Fruit fly (Drosophila melanogaster) whole organism, embryonic: ENCODE results near the gene CG31223.

Experiments
- Abd-B ChIP-seq: fragments of 200-800 bp; sonication (Bioruptor generic); optimal IDR thresholded peaks from 2 replicates; lab custom pipeline; 2018; ENCODE audit warnings: missing biosample characterization, mild to moderate bottlenecking, missing genetic modification characterization, moderate library complexity
- Asciz ChIP-seq: fragments of 200-800 bp; sonication (Bioruptor generic); optimal IDR thresholded peaks from 2 replicates; lab custom pipeline; 2017; ENCODE audit warnings: missing biosample characterization, mild to moderate bottlenecking, missing genetic modification characterization, missing genetic modification reagents
- BEAF-32 ChIP-seq: fragments of 200-800 bp; sonication (Bioruptor generic); optimal IDR thresholded peaks from 3 replicates; lab custom pipeline; 2017; ENCODE audit warnings: missing biosample characterization, missing genetic modification characterization, mild to moderate bottlenecking, moderate library complexity, missing genetic modification reagents
- CG10267 ChIP-seq: fragments of 200-800 bp; sonication (Bioruptor generic); optimal IDR thresholded peaks from 2 replicates; lab custom pipeline; 2018; ENCODE audit warnings: missing biosample characterization, mild to moderate bottlenecking, missing genetic modification characterization, moderate library complexity
- CG10321 ChIP-seq: fragments of 200-800 bp; sonication (Bioruptor generic); IDR thresholded peaks from 2 replicates; pipeline ENCODE4 v1.3.6; 2022; ENCODE audit warnings: missing biosample characterization, missing genetic modification characterization
- CG10979 ChIP-seq: fragments of 200-800 bp; sonication (Bioruptor generic); optimal IDR thresholded peaks from 2 replicates; lab custom pipeline; 2018; ENCODE audit warnings: missing biosample characterization, mild to moderate bottlenecking, missing genetic modification characterization, moderate library complexity
- CG11695 ChIP-seq: fragments of 200-800 bp; sonication (Bioruptor generic); IDR thresholded peaks from 3 replicates; pipeline ENCODE4 v1.3.6; 2022; ENCODE audit warnings: missing biosample characterization, missing genetic modification characterization
- CG13424 ChIP-seq: fragments of 200-800 bp; sonication (Bioruptor generic); optimal IDR thresholded peaks from 2 replicates; lab custom pipeline; 2019; ENCODE audit warnings: missing biosample characterization, mild to moderate bottlenecking, missing genetic modification characterization, moderate library complexity
- CG15479 ChIP-seq: fragments of 200-800 bp; sonication (Bioruptor generic); optimal IDR thresholded peaks from 3 replicates; lab custom pipeline; 2019; ENCODE audit warnings: missing biosample characterization, mild to moderate bottlenecking, missing genetic modification characterization, moderate library complexity
- CG17568 ChIP-seq: fragments of 200-800 bp; sonication (Bioruptor generic); optimal IDR thresholded peaks from 2 replicates; lab custom pipeline; 2018; ENCODE audit warnings: missing biosample characterization, mild to moderate bottlenecking, missing genetic modification characterization, moderate library complexity
- CG18262 ChIP-seq: fragments of 200-800 bp; optimal IDR thresholded peaks from 3 replicates; lab custom pipeline; 2019; ENCODE audit warnings: missing biosample characterization, mild to moderate bottlenecking, missing genetic modification characterization, moderate library complexity
- CG1832 ChIP-seq: fragments of 200-800 bp; sonication (Bioruptor generic); optimal IDR thresholded peaks from 2 replicates; lab custom pipeline; 2017; ENCODE audit warnings: missing biosample characterization, mild to moderate bottlenecking, missing genetic modification characterization, inconsistent platforms
- CG2129 ChIP-seq: fragments of 200-800 bp; sonication (Bioruptor generic); IDR thresholded peaks from 2 replicates; pipeline ENCODE4 v1.3.6; 2022; ENCODE audit warnings: missing biosample characterization, missing genetic modification characterization; ENCODE audit not compliant: partially characterized antibody
- CG3281 ChIP-seq: fragments of 200-800 bp; sonication (Bioruptor generic); optimal IDR thresholded peaks from 3 replicates; lab custom pipeline; 2017; ENCODE audit warnings: missing biosample characterization, mild to moderate bottlenecking, missing genetic modification characterization
- CG34376 ChIP-seq: fragments of 200-800 bp; sonication (Bioruptor generic); optimal IDR thresholded peaks from 2 replicates; lab custom pipeline; 2018; ENCODE audit warnings: missing biosample characterization, mild to moderate bottlenecking, missing genetic modification characterization
- CG6654 ChIP-seq: fragments of 200-800 bp; sonication (Bioruptor generic); optimal IDR thresholded peaks from 2 replicates; lab custom pipeline; 2017; ENCODE audit warnings: missing biosample characterization, mild to moderate bottlenecking, missing genetic modification characterization
- CG8281 ChIP-seq: fragments of 200-800 bp; sonication (Bioruptor generic); optimal IDR thresholded peaks from 2 replicates; lab custom pipeline; 2018; ENCODE audit warnings: missing biosample characterization, mild to moderate bottlenecking, missing genetic modification characterization, moderate library complexity
- CoRest ChIP-seq: fragments of 200-800 bp; sonication (Bioruptor generic); optimal IDR thresholded peaks from 3 replicates; lab custom pipeline; 2018; ENCODE audit warnings: missing biosample characterization, mild to moderate bottlenecking, missing genetic modification characterization, moderate library complexity
- Deaf1 ChIP-seq: fragments of 200-800 bp; optimal IDR thresholded peaks from 3 replicates; lab custom pipeline; 2019; ENCODE audit warnings: missing biosample characterization, mild to moderate bottlenecking, missing genetic modification characterization, moderate library complexity
- Doc2 ChIP-seq: fragments of 200-800 bp; sonication (Bioruptor generic); IDR thresholded peaks from 2 replicates; pipeline ENCODE4 v1.3.6; 2022; ENCODE audit warnings: missing biosample characterization, missing genetic modification characterization
- Dp ChIP-seq: fragments of 200-800 bp; sonication (Bioruptor generic); optimal IDR thresholded peaks from 2 replicates; lab custom pipeline; 2018; ENCODE audit warnings: missing biosample characterization, mild to moderate bottlenecking, missing genetic modification characterization, moderate library complexity
- Eip74EF ChIP-seq, 2 experiments: fragments of 200-800 bp in 1 of 2; fragments of >200 bp in 1 of 2; sonication (Bioruptor generic) in 1 of 2; optimal IDR thresholded peaks; 2 replicates each; lab custom pipeline; 2017 to 2019; ENCODE audit warnings: missing biosample characterization in 2 of 2, missing genetic modification characterization in 2 of 2, mild to moderate bottlenecking in 1 of 2, moderate library complexity in 1 of 2
- Ets97D ChIP-seq: fragments of 200-800 bp; sonication (Bioruptor generic); optimal IDR thresholded peaks from 3 replicates; lab custom pipeline; 2016; ENCODE audit warnings: missing biosample characterization, missing genetic modification characterization
- Gsc ChIP-seq: fragments of 200-800 bp; sonication (Bioruptor generic); IDR thresholded peaks from 2 replicates; pipeline ENCODE4 v1.3.6; 2022; ENCODE audit warnings: missing biosample characterization, missing genetic modification characterization
- Jarid2 ChIP-seq: fragments of 200-800 bp; sonication (Bioruptor generic); optimal IDR thresholded peaks from 3 replicates; lab custom pipeline; 2017; ENCODE audit warnings: mild to moderate bottlenecking, missing biosample characterization, missing genetic modification reagents, missing genetic modification characterization
- Mes4 ChIP-seq: fragments of 200-800 bp; sonication (Bioruptor generic); optimal IDR thresholded peaks from 2 replicates; lab custom pipeline; 2016; ENCODE audit warnings: missing biosample characterization, missing genetic modification characterization
- NFAT ChIP-seq: fragments of 200-800 bp; sonication (Bioruptor generic); IDR thresholded peaks from 2 replicates; pipeline ENCODE4 v1.3.6; 2022; ENCODE audit warnings: missing biosample characterization, missing genetic modification characterization
- Rx ChIP-seq: fragments of 200-800 bp; sonication (Bioruptor generic); IDR thresholded peaks from 2 replicates; pipeline ENCODE4 v1.3.6; 2022; ENCODE audit warnings: missing biosample characterization, missing genetic modification characterization
- Spps ChIP-seq: fragments of 200-800 bp; sonication (Bioruptor generic); optimal IDR thresholded peaks from 2 replicates; lab custom pipeline; 2018; ENCODE audit warnings: missing biosample characterization, mild to moderate bottlenecking, missing genetic modification characterization
- Sry-δ ChIP-seq: fragments of 200-800 bp; sonication (Bioruptor generic); optimal IDR thresholded peaks from 2 replicates; lab custom pipeline; 2016; ENCODE audit warnings: missing biosample characterization, missing genetic modification characterization
- Usf ChIP-seq: fragments of 200-800 bp; sonication (Bioruptor generic); optimal IDR thresholded peaks from 2 replicates; lab custom pipeline; 2017; ENCODE audit warnings: missing genotype, missing biosample characterization, missing genetic modification characterization
- ab ChIP-seq: fragments of 200-800 bp; sonication (Bioruptor generic); optimal IDR thresholded peaks from 2 replicates; lab custom pipeline; 2016; ENCODE audit warnings: missing biosample characterization, missing genetic modification characterization
- ac ChIP-seq: fragments of 200-800 bp; sonication (Bioruptor generic); optimal IDR thresholded peaks from 3 replicates; lab custom pipeline; 2017; ENCODE audit warnings: missing biosample characterization, mild to moderate bottlenecking, missing genetic modification characterization
- bsh ChIP-seq, 2 experiments: fragments of 200-800 bp; sonication (Bioruptor generic); optimal IDR thresholded peaks; 2 replicates each; lab custom pipeline; 2017 to 2018; ENCODE audit warnings: mild to moderate bottlenecking in 2 of 2, missing biosample characterization in 2 of 2, missing genetic modification characterization in 2 of 2, moderate library complexity in 1 of 2
- ci ChIP-seq: fragments of 200-800 bp; sonication (Bioruptor generic); IDR thresholded peaks from 3 replicates; pipeline ENCODE4 v1.3.6; 2022; ENCODE audit warnings: missing biosample characterization, missing genetic modification characterization
- crc ChIP-seq: fragments of 200-800 bp; sonication (Bioruptor generic); optimal IDR thresholded peaks from 2 replicates; lab custom pipeline; 2016; ENCODE audit warnings: missing biosample characterization, missing genetic modification characterization
- dysf ChIP-seq: fragments of 200-800 bp; sonication (Bioruptor generic); IDR thresholded peaks from 3 replicates; pipeline ENCODE4 v1.3.6; 2022; ENCODE audit warnings: missing biosample characterization, missing genetic modification characterization
- her ChIP-seq: fragments of 200-800 bp; sonication (Bioruptor generic); optimal IDR thresholded peaks from 2 replicates; lab custom pipeline; 2016; ENCODE audit warnings: missing biosample characterization, missing genetic modification characterization
- lab ChIP-seq: fragments of 200-800 bp; sonication (Bioruptor generic); optimal IDR thresholded peaks from 3 replicates; lab custom pipeline; 2017; ENCODE audit warnings: missing biosample characterization, missing genetic modification characterization, mild to moderate bottlenecking, moderate library complexity, missing genetic modification reagents
- lilli ChIP-seq: fragments of 200-800 bp; sonication (Bioruptor generic); optimal IDR thresholded peaks from 3 replicates; lab custom pipeline; 2016; ENCODE audit warnings: missing biosample characterization, missing genetic modification characterization
- nau ChIP-seq: fragments of 200-800 bp; sonication (Bioruptor generic); optimal IDR thresholded peaks from 3 replicates; lab custom pipeline; 2017; ENCODE audit warnings: missing biosample characterization, mild to moderate bottlenecking, missing genetic modification characterization, missing genetic modification reagents
- peb ChIP-seq: fragments of 200-800 bp; sonication (Bioruptor generic); IDR thresholded peaks from 2 replicates; pipeline ENCODE4 v1.3.6; 2022; ENCODE audit warnings: missing biosample characterization, missing genetic modification characterization
- prd ChIP-seq, 3 experiments: fragments of >200 bp in 2 of 3; fragments of 200-800 bp in 1 of 3; sonication (Bioruptor generic) in 1 of 3; optimal IDR thresholded peaks in 2 of 3; IDR thresholded peaks in 1 of 3; 2 replicates in 2 of 3; 3 replicates in 1 of 3; pipeline versions ENCODE4 v1.3.6 to Lab custom; 2017 to 2022; ENCODE audit warnings: missing biosample characterization in 1 of 3, missing genetic modification characterization in 1 of 3
- sim ChIP-seq: fragments of 200-800 bp; sonication (Bioruptor generic); IDR thresholded peaks from 2 replicates; pipeline ENCODE4 v1.3.6; 2022; ENCODE audit warnings: missing biosample characterization, missing genetic modification characterization
- sqz ChIP-seq: fragments of 200-800 bp; sonication (Bioruptor generic); optimal IDR thresholded peaks from 3 replicates; lab custom pipeline; 2018; ENCODE audit warnings: missing biosample characterization, mild to moderate bottlenecking, missing genetic modification characterization
- stwl ChIP-seq: fragments of 200-800 bp; sonication (Bioruptor generic); optimal IDR thresholded peaks from 3 replicates; lab custom pipeline; 2018; ENCODE audit warnings: missing biosample characterization, mild to moderate bottlenecking, missing genetic modification characterization, moderate library complexity
- tgo ChIP-seq: fragments of 200-800 bp; sonication (Bioruptor generic); IDR thresholded peaks from 3 replicates; pipeline ENCODE4 v1.3.6; 2022; ENCODE audit warnings: missing biosample characterization, missing genetic modification characterization

Gene CG31223

DNA sequence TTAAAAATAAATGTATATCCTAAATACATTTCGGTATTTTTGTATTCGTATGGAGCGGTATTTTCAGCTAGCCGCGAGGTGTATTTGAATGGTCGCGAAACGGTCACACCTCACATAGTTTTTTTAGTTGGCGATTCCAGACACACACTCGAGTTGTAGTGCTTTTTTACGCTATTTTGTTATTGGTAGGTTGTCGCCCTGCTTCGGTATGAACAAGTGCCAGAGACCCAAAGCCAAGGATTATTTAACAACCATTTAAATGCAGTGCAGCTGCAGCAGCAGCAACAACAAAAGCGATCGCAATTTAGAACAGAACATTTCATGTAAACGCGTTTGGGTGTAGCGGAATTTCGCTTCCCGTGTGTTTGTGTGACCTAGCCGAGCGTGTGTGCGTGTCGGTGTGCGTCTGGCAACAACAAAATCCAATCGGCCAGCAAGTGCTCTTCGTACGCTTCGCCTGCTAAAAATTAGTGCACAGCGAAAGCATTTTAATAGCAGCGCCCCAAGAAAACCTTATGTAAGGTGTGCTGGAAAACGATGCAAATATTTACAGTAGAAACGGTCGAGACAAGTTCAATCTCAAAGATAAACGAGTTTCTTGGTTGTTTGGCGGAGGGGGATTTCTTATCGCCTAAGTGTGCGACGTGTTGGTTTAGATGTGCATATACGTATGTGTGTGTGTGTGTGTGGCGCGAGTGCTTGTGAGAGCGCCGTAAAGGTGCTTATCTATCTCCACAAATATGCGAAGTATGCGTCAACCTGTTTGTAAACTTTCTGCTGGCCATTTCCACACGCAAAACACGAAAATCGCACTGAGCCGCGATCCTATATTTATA lies 2.0 kb downstream of the CG31223 start, which contains the start of gene Synd:
Synd (plus strand) TSS at position 111 of the 836 bp plus-strand sequence.
- TF ChIP-seq NFAT (GFP tag; lab: Robert Waterston, UW) = no peak; the same call in 1 of the 2 replicates
- TF ChIP-seq CG10267 (tag; lab: Kevin White, UChicago) = peak; percentile 32
- no peak for TF ChIP-seq CG6654 (GFP tag; lab: Kevin White, UChicago)
- no peak for TF ChIP-seq Spps (tag; lab: Kevin White, UChicago)
- TF ChIP-seq Sry-δ (GFP tag; lab: Kevin White, UChicago) = peak; percentile 1
- TF ChIP-seq stwl (tag; lab: Kevin White, UChicago) = peak; percentile 40
- TF ChIP-seq lilli (GFP tag; lab: Kevin White, UChicago) = peak; percentile 18
- TF ChIP-seq Doc2 (GFP tag; lab: Robert Waterston, UW) = no peak
- TF ChIP-seq Usf (GFP tag; lab: Kevin White, UChicago) = no peak
- peak; percentile 49 for TF ChIP-seq lab
- no peak for TF ChIP-seq CoRest
- TF ChIP-seq nau (GFP tag; lab: Kevin White, UChicago) = peak; percentile 1
- TF ChIP-seq CG34376 (GFP tag; lab: Kevin White, UChicago) = peak; percentile 82
- TF ChIP-seq Deaf1 (tag; lab: Kevin White, UChicago) = peak; percentile 68
- TF ChIP-seq CG1832 (GFP tag; lab: Kevin White, UChicago) = no peak
- TF ChIP-seq CG10321 (GFP tag; lab: Robert Waterston, UW) = no peak
- TF ChIP-seq Gsc = no peak
- peak; percentile 31 for TF ChIP-seq Dp (GFP tag; lab: Kevin White, UChicago)
- no peak for TF ChIP-seq peb (GFP tag; lab: Robert Waterston, UW)
- peak; percentile 2 for TF ChIP-seq Ets97D (GFP tag; lab: Kevin White, UChicago)
- peak; percentile 83 for TF ChIP-seq Jarid2 (GFP tag; lab: Kevin White, UChicago)
- peak; percentile 6 for TF ChIP-seq CG10979 (tag; lab: Kevin White, UChicago)
- no peak for TF ChIP-seq Asciz (GFP tag; lab: Kevin White, UChicago)
- no peak for TF ChIP-seq crc (GFP tag; lab: Kevin White, UChicago)
- no peak for TF ChIP-seq tgo (GFP tag; lab: Robert Waterston, UW)
- no peak for TF ChIP-seq Mes4 (GFP tag; lab: Kevin White, UChicago)
- peak; percentile 26 for TF ChIP-seq CG15479
- no peak for TF ChIP-seq ac (GFP tag; lab: Kevin White, UChicago)
- TF ChIP-seq CG18262 (tag; lab: Kevin White, UChicago) = peak; percentile 10
- TF ChIP-seq CG8281 (tag; lab: Kevin White, UChicago) = no peak
- 0 out of 3 replicates have a peak, but pooled peaks have one; percentile 31 for TF ChIP-seq CG11695 (GFP tag; lab: Robert Waterston, UW)
- no peak for TF ChIP-seq sim (GFP tag; lab: Robert Waterston, UW)
- TF ChIP-seq prd (optimal IDR thresholded peaks at IDR 0.05; lab: Kevin White, UChicago) = no peak
- no peak for TF ChIP-seq prd (GFP tag; IDR thresholded peaks at IDR 0.05; lab: Robert Waterston, UW)
- TF ChIP-seq CG3281 (GFP tag; lab: Kevin White, UChicago) = peak; percentile 34
- TF ChIP-seq her (GFP tag; lab: Kevin White, UChicago) = peak; percentile 23
- TF ChIP-seq ci (GFP tag; lab: Robert Waterston, UW) = 0 out of 3 replicates have a peak, but pooled peaks have one; percentile 40
- TF ChIP-seq Rx (GFP tag; lab: Robert Waterston, UW) = 0 out of 2 replicates have a peak, but pooled peaks have one; percentile 23
- TF ChIP-seq sqz = peak; percentile 90
- TF ChIP-seq bsh (GFP tag; optimal IDR thresholded peaks at IDR 0.05; lab: Kevin White, UChicago) = no peak
- peak; percentile 35; the same call in 1 of the 3 replicates for TF ChIP-seq dysf (GFP tag; lab: Robert Waterston, UW)
- peak; percentile 43 for TF ChIP-seq CG17568
- TF ChIP-seq CG13424 (tag; lab: Kevin White, UChicago) = no peak
- no peak for TF ChIP-seq Abd-B (GFP tag; lab: Kevin White, UChicago)
- peak in 1 of 2 experiments; percentile 31 for TF ChIP-seq Eip74EF (GFP tag; optimal IDR thresholded peaks at IDR 0.05; lab: Kevin White, UChicago)
- TF ChIP-seq ab = no peak
- TF ChIP-seq CG2129 = no peak
- peak; percentile 38 for TF ChIP-seq BEAF-32 (GFP tag; lab: Kevin White, UChicago)
